Fruit fly (Drosophila melanogaster): ENCODE data around the gene lok.

dm6 chr2L:20025711-20026110 is 35.5 kb upstream of the lok start, which contains the start of gene AANATL3:
- no peak for TF ChIP-seq ttk (optimal IDR thresholded peaks at IDR 0.05)
- TF ChIP-seq psq (optimal IDR thresholded peaks at IDR 0.05) = no peak
- TF ChIP-seq insv (optimal IDR thresholded peaks at IDR 0.05) = no peak
- TF ChIP-seq Sin3A (optimal IDR thresholded peaks at IDR 0.05) = no peak
- no peak for TF ChIP-seq Myc (optimal IDR thresholded peaks at IDR 0.05)
